Fruit fly (Drosophila melanogaster): Measurements from ENCODE around the gene Dysb.

Dysb gene

dm6 chr3L:18890283-18891175, 23.0 kb downstream of the Dysb start, which contains the start of gene CG3961:
CG3961 (minus strand) TSS chr3L:18890483.
- TF ChIP-seq h (optimal IDR thresholded peaks at IDR 0.05), result no peak
- TF ChIP-seq ttk (optimal IDR thresholded peaks at IDR 0.05), result no peak
- no peak for TF ChIP-seq Myc (optimal IDR thresholded peaks at IDR 0.05)
- TF ChIP-seq insv (optimal IDR thresholded peaks at IDR 0.05), result no peak
- TF ChIP-seq Sin3A (optimal IDR thresholded peaks at IDR 0.05), result no peak
- TF ChIP-seq psq (optimal IDR thresholded peaks at IDR 0.05), result no peak

DNA sequence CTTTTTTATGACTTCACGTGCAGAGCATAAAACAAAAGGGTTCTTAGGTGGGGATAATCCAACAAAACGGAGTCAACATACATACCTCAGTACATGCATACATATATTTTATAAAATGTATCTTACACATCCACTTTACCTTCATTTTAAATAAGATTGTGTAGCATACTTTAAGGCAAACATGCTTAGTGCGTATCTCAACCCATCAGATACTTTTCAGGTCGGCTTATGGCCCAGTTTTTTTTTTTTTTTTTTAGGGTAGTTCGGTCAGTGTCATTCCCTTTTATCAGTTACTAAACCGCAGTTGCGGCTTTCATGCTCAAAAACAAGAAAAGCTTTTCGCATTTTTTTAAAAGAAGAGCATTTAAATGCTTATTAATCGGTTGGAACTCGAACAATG, 24.4 kb downstream of the Dysb start, which contains the start of gene NijB:
Gene NijB, plus strand, starts transcription at position 398 of the 400 bp plus-strand sequence.
- no peak for TF ChIP-seq h (optimal IDR thresholded peaks at IDR 0.05)
- no peak for TF ChIP-seq Sin3A (optimal IDR thresholded peaks at IDR 0.05)
- no peak for TF ChIP-seq psq (optimal IDR thresholded peaks at IDR 0.05)
- no peak for TF ChIP-seq Myc (optimal IDR thresholded peaks at IDR 0.05)
- no peak for TF ChIP-seq ttk (optimal IDR thresholded peaks at IDR 0.05)
- TF ChIP-seq insv (optimal IDR thresholded peaks at IDR 0.05), result no peak

- no peak for TF ChIP-seq h (optimal IDR thresholded peaks at IDR 0.05)
- TF ChIP-seq ttk (optimal IDR thresholded peaks at IDR 0.05), result no peak
- no peak for TF ChIP-seq insv (optimal IDR thresholded peaks at IDR 0.05)
- no peak for TF ChIP-seq psq (optimal IDR thresholded peaks at IDR 0.05)
- TF ChIP-seq Myc (optimal IDR thresholded peaks at IDR 0.05), result no peak
- no peak for TF ChIP-seq Sin3A (optimal IDR thresholded peaks at IDR 0.05)
Measured at dm6 chr3L:18895079-18895478, 27.5 kb downstream of the Dysb start.

dm6 chr3L:18896297-18896863, 28.8 kb downstream of the Dysb start:
- no peak for TF ChIP-seq psq (optimal IDR thresholded peaks at IDR 0.05)
- TF ChIP-seq h (optimal IDR thresholded peaks at IDR 0.05), result no peak
- no peak for TF ChIP-seq insv (optimal IDR thresholded peaks at IDR 0.05)
- no peak for TF ChIP-seq Sin3A (optimal IDR thresholded peaks at IDR 0.05)
- no peak for TF ChIP-seq Myc (optimal IDR thresholded peaks at IDR 0.05)
- no peak for TF ChIP-seq ttk (optimal IDR thresholded peaks at IDR 0.05)

DNA sequence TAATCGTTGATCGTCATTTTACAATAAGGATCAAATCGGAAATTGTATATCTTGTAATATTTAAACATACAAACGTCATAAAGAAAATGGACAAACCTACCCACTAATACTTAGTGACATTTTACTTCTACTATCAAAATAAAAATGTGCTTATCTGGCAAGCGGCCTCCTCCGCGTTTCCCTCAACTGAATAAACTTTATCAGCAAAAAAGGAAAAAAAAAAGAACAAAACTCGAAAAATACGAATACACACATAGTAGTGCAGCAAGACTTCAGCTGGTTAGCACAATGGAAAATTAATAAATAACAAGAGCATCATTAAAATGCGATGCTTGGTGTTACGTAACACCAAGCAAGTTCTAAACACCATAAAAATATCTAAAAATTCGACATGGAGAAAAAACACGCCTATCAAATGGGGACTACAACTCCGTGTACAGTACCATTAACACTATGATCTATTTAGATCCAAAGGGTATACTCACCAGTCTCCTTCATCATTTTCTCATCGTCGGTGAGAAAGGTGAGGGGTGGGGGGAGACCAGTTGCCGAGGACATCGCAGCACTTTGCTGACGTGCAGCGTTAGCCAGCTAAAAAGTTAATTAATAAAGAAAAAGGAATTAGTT, 30.0 kb downstream of the Dysb start:
- TF ChIP-seq Sin3A (optimal IDR thresholded peaks at IDR 0.05), result no peak
- no peak for TF ChIP-seq psq (optimal IDR thresholded peaks at IDR 0.05)
- no peak for TF ChIP-seq h (optimal IDR thresholded peaks at IDR 0.05)
- no peak for TF ChIP-seq insv (optimal IDR thresholded peaks at IDR 0.05)
- no peak for TF ChIP-seq Myc (optimal IDR thresholded peaks at IDR 0.05)
- no peak for TF ChIP-seq ttk (optimal IDR thresholded peaks at IDR 0.05)

dm6 chr3L:18898086-18898470, 30.5 kb downstream of the Dysb start, which contains the start of gene CG3902:
CG3902 (minus strand) TSS chr3L:18898293.
- TF ChIP-seq insv (optimal IDR thresholded peaks at IDR 0.05) (no peak), psq (optimal IDR thresholded peaks at IDR 0.05) (no peak)

dm6 chr3L:18898770-18899278, 31.3 kb downstream of the Dysb start, which contains the start of gene RpL26:
RpL26 (plus strand) TSS chr3L:18898875.
- TF ChIP-seq h (optimal IDR thresholded peaks at IDR 0.05), result no peak
- TF ChIP-seq insv (optimal IDR thresholded peaks at IDR 0.05), result no peak
- TF ChIP-seq Myc (optimal IDR thresholded peaks at IDR 0.05), result no peak
- TF ChIP-seq ttk (optimal IDR thresholded peaks at IDR 0.05), result no peak
- no peak for TF ChIP-seq psq (optimal IDR thresholded peaks at IDR 0.05)
- TF ChIP-seq Sin3A (optimal IDR thresholded peaks at IDR 0.05), result no peak

DNA sequence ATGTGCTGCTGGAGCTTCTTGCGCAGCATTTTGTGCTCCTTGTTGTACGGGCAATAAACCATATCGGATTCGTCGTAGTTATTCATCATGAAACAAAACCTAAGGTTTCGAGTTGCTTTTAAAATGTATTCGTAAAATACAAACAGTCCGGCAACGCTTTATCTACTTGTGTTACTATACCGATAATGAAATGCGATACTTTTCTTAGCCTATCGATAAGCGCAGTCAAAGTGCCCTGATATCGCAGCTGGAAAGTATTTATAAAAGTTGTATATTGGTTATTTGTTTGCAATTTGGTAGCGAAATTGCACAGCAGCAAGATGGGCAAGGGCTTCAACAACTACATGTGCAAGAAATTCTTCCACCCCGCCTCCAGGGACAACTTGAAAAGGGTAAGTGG, 33.8 kb downstream of the Dysb start, which contains the start of the genes arx and CG6843:
Gene arx, minus strand, starts transcription at position 144 of the 400 bp plus-strand sequence.
Gene CG6843, plus strand, starts transcription at position 184 of the 400 bp plus-strand sequence.
- TF ChIP-seq psq (optimal IDR thresholded peaks at IDR 0.05), result no peak
- no peak for TF ChIP-seq ttk (optimal IDR thresholded peaks at IDR 0.05)
- no peak for TF ChIP-seq h (optimal IDR thresholded peaks at IDR 0.05)
- TF ChIP-seq Myc (optimal IDR thresholded peaks at IDR 0.05), result no peak
- no peak for TF ChIP-seq Sin3A (optimal IDR thresholded peaks at IDR 0.05)
- no peak for TF ChIP-seq insv (optimal IDR thresholded peaks at IDR 0.05)

DNA sequence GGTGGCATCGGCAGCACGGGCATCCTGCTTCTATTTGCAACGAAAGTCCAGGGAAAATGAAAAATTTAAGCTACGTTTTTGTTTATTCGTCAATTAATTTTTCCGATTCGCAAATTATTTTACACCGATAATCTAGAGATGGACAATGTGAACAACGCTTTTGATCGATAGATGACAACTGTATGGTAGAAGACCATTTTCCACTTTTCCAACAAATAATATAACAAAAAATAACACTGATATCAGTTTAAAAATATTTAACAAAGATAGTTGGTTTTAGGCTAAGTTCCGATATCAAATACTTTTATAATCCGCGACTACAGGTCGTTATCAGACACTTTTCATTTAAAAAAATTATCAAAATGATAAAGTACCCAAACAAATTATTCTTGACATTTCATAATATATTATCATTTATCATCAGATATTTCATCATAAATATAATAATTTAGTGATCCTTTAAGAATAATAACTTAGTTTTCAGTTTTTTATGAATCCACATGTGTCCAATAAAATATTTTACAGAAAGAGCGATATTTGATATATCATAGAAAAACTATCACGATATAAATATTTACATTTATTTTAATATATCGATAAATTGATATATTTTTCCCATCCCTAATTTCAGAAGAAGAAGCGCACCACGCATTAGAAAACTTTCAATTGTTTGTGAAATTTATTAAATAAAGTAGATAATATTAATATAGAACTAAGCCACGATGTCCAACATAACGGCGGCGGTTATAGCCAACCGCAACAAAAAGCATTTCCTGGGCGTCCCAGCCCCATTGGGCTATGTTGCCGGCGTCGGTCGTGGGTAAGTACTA, 37.4 kb downstream of the Dysb start, which contains the start of the genes CSN1b and Prp6:
Gene CSN1b, minus strand, starts transcription at position 159 of the 830 bp plus-strand sequence.
Gene Prp6, plus strand, starts transcription at position 601 of the 830 bp plus-strand sequence.
- no peak for TF ChIP-seq ttk (optimal IDR thresholded peaks at IDR 0.05)

dm6 chr3L:18911082-18911481, 43.5 kb downstream of the Dysb start, which contains the start of gene Ir75d:
Ir75d (minus strand) TSS chr3L:18911182.
- TF ChIP-seq psq (optimal IDR thresholded peaks at IDR 0.05) (no peak), h (optimal IDR thresholded peaks at IDR 0.05) (no peak), ttk (optimal IDR thresholded peaks at IDR 0.05) (no peak), Sin3A (optimal IDR thresholded peaks at IDR 0.05) (no peak), Myc (optimal IDR thresholded peaks at IDR 0.05) (no peak), insv (optimal IDR thresholded peaks at IDR 0.05) (no peak)

DNA sequence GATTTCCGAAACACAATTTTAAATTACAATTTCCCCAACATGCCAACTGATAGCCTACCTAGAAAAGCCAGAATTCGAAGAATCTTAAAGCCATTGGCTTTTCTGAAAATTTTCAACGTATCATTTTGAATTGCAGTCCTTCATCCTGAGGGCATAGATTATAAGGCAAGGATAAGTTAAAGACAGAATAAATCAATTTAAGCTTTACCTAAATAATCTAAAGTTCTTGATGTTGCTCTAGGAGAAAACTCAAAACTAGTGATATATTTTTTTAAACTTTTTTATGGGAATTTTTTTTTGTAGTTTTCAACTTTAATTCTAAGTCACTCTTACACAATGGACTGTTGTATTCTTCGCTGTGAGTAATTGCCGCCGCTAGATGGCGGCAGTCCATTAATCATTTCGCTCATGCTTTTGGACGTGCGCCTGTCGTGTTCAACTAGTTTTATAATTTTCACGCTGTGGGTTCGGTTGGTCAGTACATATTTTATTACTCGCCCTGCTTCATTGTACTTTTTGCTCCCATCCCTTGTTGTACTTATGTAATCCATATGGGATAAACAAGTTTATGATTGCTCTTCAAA, 46.6 kb downstream of the Dysb start, which contains the start of gene COX6AL2:
Gene COX6AL2, minus strand, starts transcription at position 51 of the 584 bp plus-strand sequence.
- no peak for TF ChIP-seq psq (optimal IDR thresholded peaks at IDR 0.05)
- TF ChIP-seq ttk (optimal IDR thresholded peaks at IDR 0.05), result no peak
- no peak for TF ChIP-seq insv (optimal IDR thresholded peaks at IDR 0.05)
- no peak for TF ChIP-seq h (optimal IDR thresholded peaks at IDR 0.05)

Measured in Kc167 (cell line).